Fruit fly (Drosophila melanogaster) whole organism, prepupa: ENCODE data around the gene ArfGAP3.
A peak's percentile ranks its signal among the peaks of the same experiment; 100 is the strongest.

Experiments used
- CG10631 ChIP-seq: fragments of 200-800 bp; sonication (Bioruptor generic); optimal IDR thresholded peaks from 2 replicates; lab custom pipeline; 2016; ENCODE audit warnings: missing biosample characterization, missing genetic modification characterization
- CG10669 ChIP-seq: fragments of 200-800 bp; sonication (Bioruptor generic); optimal IDR thresholded peaks from 3 replicates; lab custom pipeline; 2018; ENCODE audit warnings: missing biosample characterization, mild to moderate bottlenecking, missing genetic modification characterization, moderate library complexity
- CG11294 ChIP-seq: fragments of 200-800 bp; sonication (Bioruptor generic); IDR thresholded peaks from 2 replicates; pipeline ENCODE4 v1.3.6; 2022; ENCODE audit warnings: missing biosample characterization, missing genetic modification characterization
- CG11762 ChIP-seq: fragments of 200-800 bp; sonication (Bioruptor generic); optimal IDR thresholded peaks from 3 replicates; lab custom pipeline; 2016; ENCODE audit warnings: missing biosample characterization, missing genetic modification characterization; ENCODE audit not compliant: insufficient read depth
- CG15336 ChIP-seq: fragments of 200-800 bp; sonication (Bioruptor generic); IDR thresholded peaks from 2 replicates; pipeline ENCODE4 v1.3.6; 2022; ENCODE audit warnings: missing biosample characterization, missing genetic modification characterization
- CG1621 ChIP-seq: fragments of 200-800 bp; sonication (Bioruptor generic); optimal IDR thresholded peaks from 3 replicates; lab custom pipeline; 2018; ENCODE audit warnings: missing biosample characterization, mild to moderate bottlenecking, missing genetic modification characterization
- CG16779 ChIP-seq: fragments of 200-800 bp; sonication (Bioruptor generic); optimal IDR thresholded peaks from 3 replicates; lab custom pipeline; 2017; ENCODE audit warnings: missing biosample characterization, mild to moderate bottlenecking, missing genetic modification characterization
- CG3032 ChIP-seq: fragments of 200-800 bp; optimal IDR thresholded peaks from 2 replicates; lab custom pipeline; 2019; ENCODE audit warnings: missing biosample characterization, mild to moderate bottlenecking, missing genetic modification characterization, moderate library complexity
- CG32006 ChIP-seq: fragments of 200-800 bp; sonication (Bioruptor generic); optimal IDR thresholded peaks from 3 replicates; lab custom pipeline; 2017; ENCODE audit warnings: missing biosample characterization, mild to moderate bottlenecking, missing genetic modification characterization
- CG34406 ChIP-seq: fragments of 200-800 bp; sonication (Bioruptor generic); optimal IDR thresholded peaks from 3 replicates; lab custom pipeline; 2016; ENCODE audit warnings: missing biosample characterization, missing genetic modification characterization
- CG4318 ChIP-seq: fragments of 200-800 bp; sonication (Bioruptor generic); optimal IDR thresholded peaks from 3 replicates; lab custom pipeline; 2017; ENCODE audit warnings: missing biosample characterization, mild to moderate bottlenecking, missing genetic modification characterization
- CG6163 ChIP-seq: fragments of 200-800 bp; sonication (Bioruptor generic); IDR thresholded peaks from 3 replicates; pipeline ENCODE4 v1.3.6; 2022; ENCODE audit warnings: missing biosample characterization, missing genetic modification characterization
- CG6276 ChIP-seq: fragments of 200-800 bp; sonication (Bioruptor generic); optimal IDR thresholded peaks from 2 replicates; lab custom pipeline; 2017; ENCODE audit warnings: missing biosample characterization, mild to moderate bottlenecking, missing genetic modification characterization
- CG6792 ChIP-seq: fragments of 200-800 bp; sonication (Bioruptor generic); optimal IDR thresholded peaks from 3 replicates; lab custom pipeline; 2016; ENCODE audit warnings: missing biosample characterization, missing genetic modification characterization
- CG7368 ChIP-seq: fragments of 200-800 bp; sonication (Bioruptor generic); optimal IDR thresholded peaks from 3 replicates; lab custom pipeline; 2016; ENCODE audit warnings: missing biosample characterization, missing genetic modification characterization
- CG8119 ChIP-seq: fragments of 200-800 bp; sonication (Bioruptor generic); IDR thresholded peaks from 3 replicates; pipeline ENCODE4 v1.3.6; 2022; ENCODE audit warnings: missing biosample characterization, missing genetic modification characterization
- CG8319 ChIP-seq: fragments of 200-800 bp; sonication (Bioruptor generic); optimal IDR thresholded peaks from 3 replicates; lab custom pipeline; 2016; ENCODE audit warnings: missing biosample characterization, missing genetic modification characterization
- CG9139 ChIP-seq: fragments of 200-800 bp; sonication (Bioruptor generic); optimal IDR thresholded peaks from 3 replicates; lab custom pipeline; 2017; ENCODE audit warnings: missing biosample characterization, mild to moderate bottlenecking, missing genetic modification characterization
- Eip75B ChIP-seq: fragments of 200-800 bp; sonication (Bioruptor generic); optimal IDR thresholded peaks from 3 replicates; lab custom pipeline; 2016; ENCODE audit warnings: missing biosample characterization, missing genetic modification characterization
- Ets21C ChIP-seq: fragments of 200-800 bp; sonication (Bioruptor generic); optimal IDR thresholded peaks from 3 replicates; lab custom pipeline; 2016; ENCODE audit warnings: missing biosample characterization, missing genetic modification characterization
- Ets96B ChIP-seq: fragments of 200-800 bp; optimal IDR thresholded peaks from 2 replicates; lab custom pipeline; 2019; ENCODE audit warnings: missing biosample characterization, mild to moderate bottlenecking, missing genetic modification characterization, moderate library complexity
- Gug ChIP-seq: fragments of 200-800 bp; sonication (Bioruptor generic); IDR thresholded peaks from 2 replicates; pipeline ENCODE4 v1.3.6; 2022; ENCODE audit warnings: missing biosample characterization, missing genetic modification characterization
- Hr38 ChIP-seq: sonication (Bioruptor generic); optimal IDR thresholded peaks from 2 replicates; lab custom pipeline; 2016; ENCODE audit warnings: missing biosample characterization, missing genetic modification characterization
- Hr39 ChIP-seq: fragments of 200-800 bp; sonication (Bioruptor generic); optimal IDR thresholded peaks from 2 replicates; lab custom pipeline; 2016; ENCODE audit warnings: missing biosample characterization, missing genetic modification characterization
- Hr4 ChIP-seq: fragments of 200-800 bp; sonication (Bioruptor generic); optimal IDR thresholded peaks from 3 replicates; lab custom pipeline; 2016; ENCODE audit warnings: missing biosample characterization, missing genetic modification characterization
- Lpt ChIP-seq: fragments of 200-800 bp; sonication (Bioruptor generic); optimal IDR thresholded peaks from 3 replicates; lab custom pipeline; 2016; ENCODE audit warnings: missing biosample characterization, missing genetic modification characterization
- Met ChIP-seq: fragments of 200-800 bp; sonication (Bioruptor generic); optimal IDR thresholded peaks from 3 replicates; lab custom pipeline; 2016; ENCODE audit warnings: missing biosample characterization, missing genetic modification characterization
- OdsH ChIP-seq: fragments of 200-800 bp; sonication (Bioruptor generic); optimal IDR thresholded peaks from 3 replicates; lab custom pipeline; 2016; ENCODE audit warnings: missing biosample characterization, missing genetic modification characterization
- Smox ChIP-seq: fragments of 200-800 bp; sonication (Bioruptor generic); optimal IDR thresholded peaks from 3 replicates; lab custom pipeline; 2016; ENCODE audit warnings: missing biosample characterization, missing genetic modification characterization
- Sox102F ChIP-seq: fragments of 200-800 bp; sonication (Bioruptor generic); optimal IDR thresholded peaks from 2 replicates; lab custom pipeline; 2016; ENCODE audit warnings: missing biosample characterization, mild to moderate bottlenecking, missing genetic modification characterization
- Sox14 ChIP-seq: fragments of 200-800 bp; sonication (Bioruptor generic); optimal IDR thresholded peaks from 3 replicates; lab custom pipeline; 2016; ENCODE audit warnings: missing biosample characterization, missing genetic modification characterization
- Sox15 ChIP-seq: fragments of 200-800 bp; sonication (Bioruptor generic); optimal IDR thresholded peaks from 3 replicates; lab custom pipeline; 2016; ENCODE audit warnings: missing biosample characterization, missing genetic modification characterization
- achi ChIP-seq: fragments of 200-800 bp; sonication (Bioruptor generic); optimal IDR thresholded peaks from 3 replicates; lab custom pipeline; 2016; ENCODE audit warnings: missing biosample characterization, missing genetic modification characterization
- acj6 ChIP-seq: fragments of 200-800 bp; sonication (Bioruptor generic); optimal IDR thresholded peaks from 3 replicates; lab custom pipeline; 2016; ENCODE audit warnings: missing biosample characterization, missing genetic modification characterization
- cyc ChIP-seq: fragments of 200-800 bp; sonication (Bioruptor generic); optimal IDR thresholded peaks from 3 replicates; lab custom pipeline; 2016; ENCODE audit warnings: missing biosample characterization, missing genetic modification characterization
- dac ChIP-seq: fragments of 200-800 bp; sonication (Bioruptor generic); optimal IDR thresholded peaks from 2 replicates; lab custom pipeline; 2017; ENCODE audit warnings: missing biosample characterization, mild to moderate bottlenecking, missing genetic modification characterization
- dsx ChIP-seq: fragments of 200-800 bp; optimal IDR thresholded peaks from 3 replicates; lab custom pipeline; 2019; ENCODE audit warnings: missing biosample characterization, mild to moderate bottlenecking, missing genetic modification characterization, moderate library complexity; ENCODE audit not compliant: poor library complexity, severe bottlenecking
- eg ChIP-seq: fragments of 200-800 bp; sonication (Bioruptor generic); IDR thresholded peaks from 3 replicates; pipeline ENCODE4 v1.3.6; 2022; ENCODE audit warnings: missing biosample characterization, missing genetic modification characterization
- fd59A ChIP-seq: fragments of 200-800 bp; sonication (Bioruptor generic); optimal IDR thresholded peaks from 2 replicates; lab custom pipeline; 2017; ENCODE audit warnings: missing biosample characterization, mild to moderate bottlenecking, missing genetic modification characterization, missing genetic modification reagents
- lz ChIP-seq: fragments of 200-800 bp; sonication (Bioruptor generic); optimal IDR thresholded peaks from 3 replicates; lab custom pipeline; 2016; ENCODE audit warnings: missing biosample characterization, missing genetic modification characterization
- pdm3 ChIP-seq: fragments of 200-800 bp; sonication (Bioruptor generic); optimal IDR thresholded peaks from 3 replicates; lab custom pipeline; 2016; ENCODE audit warnings: missing biosample characterization, missing genetic modification characterization
- spab ChIP-seq: fragments of 200-800 bp; sonication (Bioruptor generic); optimal IDR thresholded peaks from 2 replicates; lab custom pipeline; 2017; ENCODE audit warnings: missing biosample characterization, mild to moderate bottlenecking, missing genetic modification characterization, missing genetic modification reagents
- ss ChIP-seq, 2 experiments: fragments of 200-800 bp; sonication (Bioruptor generic); optimal IDR thresholded peaks; 2 replicates in 1 of 2; 3 replicates in 1 of 2; lab custom pipeline; 2017 to 2018; ENCODE audit warnings: mild to moderate bottlenecking in 2 of 2, missing biosample characterization in 2 of 2, missing genetic modification characterization in 2 of 2, moderate library complexity in 1 of 2
- vri ChIP-seq: fragments of 200-800 bp; sonication (Bioruptor generic); optimal IDR thresholded peaks from 3 replicates; lab custom pipeline; 2016; ENCODE audit warnings: missing biosample characterization, mild to moderate bottlenecking, missing genetic modification characterization

ArfGAP3 gene

DNA sequence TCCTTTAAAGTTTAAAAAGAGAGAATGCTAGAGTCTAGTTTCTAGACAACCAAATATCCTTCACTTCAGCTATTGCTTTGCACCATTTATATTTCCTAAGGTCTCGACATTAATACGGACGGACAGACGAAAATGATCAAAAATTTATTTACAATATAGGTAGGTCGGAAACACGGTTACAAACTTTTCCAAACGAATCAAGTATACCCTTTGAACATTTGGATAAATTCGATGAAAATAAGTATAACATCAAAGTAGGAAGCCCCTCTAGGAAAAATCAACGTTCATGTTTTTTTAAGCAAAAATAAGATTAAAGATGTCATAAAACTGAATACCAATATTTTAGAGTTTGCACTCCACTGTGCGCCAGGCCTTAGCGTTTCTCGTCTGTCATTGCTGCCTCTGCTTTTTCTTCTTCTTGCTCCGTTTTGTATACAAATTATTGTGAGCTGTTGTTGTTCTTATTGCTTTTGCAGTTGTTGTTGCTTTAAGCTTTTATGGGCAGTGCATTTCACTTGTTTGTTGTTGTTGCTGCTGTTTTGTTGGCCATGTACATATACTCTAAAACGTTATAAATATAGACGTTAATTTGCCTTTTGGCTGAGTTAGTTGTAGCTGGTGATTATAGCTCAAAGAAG lies 25.7 kb upstream of the ArfGAP3 start (continued):
- TF ChIP-seq CG7368 (GFP tag; lab: Kevin White, UChicago) (no peak), CG8319 (no peak), Hr4 (GFP tag; lab: Kevin White, UChicago) (peak; percentile 51), CG6163 (GFP tag; lab: Robert Waterston, UW) (no peak), CG10669 (GFP tag; lab: Kevin White, UChicago) (peak; percentile 27), Sox102F (peak; percentile 21), CG11762 (no peak), acj6 (GFP tag; lab: Kevin White, UChicago) (peak; percentile 16), CG3032 (tag; lab: Kevin White, UChicago) (peak; percentile 9), achi (GFP tag; lab: Kevin White, UChicago) (peak; percentile 40), dsx (GFP tag; lab: Kevin White, UChicago) (peak; percentile 71), CG4318 (GFP tag; lab: Kevin White, UChicago) (peak; percentile 61), CG11294 (GFP tag; lab: Robert Waterston, UW) (no peak), Eip75B (GFP tag; lab: Kevin White, UChicago) (no peak), pdm3 (peak; percentile 50), CG6276 (GFP tag; lab: Kevin White, UChicago) (peak; percentile 27), CG8119 (GFP tag; lab: Robert Waterston, UW) (no peak), Hr38 (GFP tag; lab: Kevin White, UChicago) (no peak), Hr39 (GFP tag; lab: Kevin White, UChicago) (peak; percentile 41), cyc (GFP tag; lab: Kevin White, UChicago) (peak; percentile 29), Gug (GFP tag; lab: Robert Waterston, UW) (no peak), CG32006 (GFP tag; lab: Kevin White, UChicago) (peak; percentile 72), lz (peak; percentile 25), Sox14 (peak; percentile 36), Sox15 (GFP tag; lab: Kevin White, UChicago) (peak; percentile 25), Ets96B (tag; lab: Kevin White, UChicago) (peak; percentile 7), CG6792 (GFP tag; lab: Kevin White, UChicago) (peak; percentile 25), vri (GFP tag; lab: Kevin White, UChicago) (no peak), dac (GFP tag; lab: Kevin White, UChicago) (no peak)
- TF ChIP-seq, all 60 proteins: peak for 35

DNA sequence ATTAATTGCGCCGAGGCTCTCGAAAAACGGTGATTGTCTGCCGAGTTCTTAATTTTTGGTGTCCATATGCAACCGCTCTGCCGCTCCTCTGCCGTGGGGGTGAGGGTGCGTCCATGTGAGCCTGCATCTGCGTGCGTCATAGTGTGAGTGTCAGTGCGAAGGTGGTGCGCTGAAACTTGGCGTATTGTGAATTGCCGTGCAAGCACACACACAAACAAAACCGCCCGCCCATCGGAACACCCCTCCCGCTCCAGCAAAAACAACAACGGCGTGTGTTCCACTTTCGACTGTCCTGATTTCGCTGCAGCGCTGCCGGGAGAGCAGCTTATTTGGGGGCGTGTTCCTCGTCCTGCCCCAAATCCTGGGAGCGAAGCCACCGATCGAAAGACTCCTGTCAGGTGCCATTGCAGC lies 24.7 kb upstream of the ArfGAP3 start:
- TF ChIP-seq CG10631 (GFP tag; lab: Kevin White, UChicago) (no peak), CG10669 (GFP tag; lab: Kevin White, UChicago) (no peak), Ets21C (GFP tag; lab: Kevin White, UChicago) (no peak), CG8319 (no peak), CG34406 (GFP tag; lab: Kevin White, UChicago) (no peak), spab (GFP tag; lab: Kevin White, UChicago) (no peak), CG15336 (GFP tag; lab: Robert Waterston, UW) (0 out of 2 replicates have a peak, but pooled peaks have one; percentile 7), CG1621 (tag; lab: Kevin White, UChicago) (peak; percentile 13), Lpt (GFP tag; lab: Kevin White, UChicago) (no peak), Smox (GFP tag; lab: Kevin White, UChicago) (no peak), dsx (GFP tag; lab: Kevin White, UChicago) (peak; percentile 92), fd59A (GFP tag; lab: Kevin White, UChicago) (no peak), achi (GFP tag; lab: Kevin White, UChicago) (no peak), CG8119 (GFP tag; lab: Robert Waterston, UW) (no peak), Met (no peak), Eip75B (GFP tag; lab: Kevin White, UChicago) (peak; percentile 30), OdsH (GFP tag; lab: Kevin White, UChicago) (no peak), CG9139 (GFP tag; lab: Kevin White, UChicago) (no peak), cyc (GFP tag; lab: Kevin White, UChicago) (no peak), vri (GFP tag; lab: Kevin White, UChicago) (no peak), eg (GFP tag; lab: Robert Waterston, UW) (0 out of 3 replicates have a peak, but pooled peaks have one; percentile 26), Sox15 (GFP tag; lab: Kevin White, UChicago) (no peak), CG16779 (no peak), ss (GFP tag; optimal IDR thresholded peaks at IDR 0.05; lab: Kevin White, UChicago) (no peak)
